Worm (Caenorhabditis elegans) whole organism, L4 larva: ENCODE results near the gene ZC443.4.

Experiments used
- hlh-30 ChIP-seq: sonication (generic microtip); optimal IDR thresholded peaks from 2 replicates; lab custom pipeline; 2017; ENCODE audit warnings: antibody characterized with exemption, mild to moderate bottlenecking, missing genetic modification characterization, missing compliant biosample characterization; ENCODE audit not compliant: insufficient read depth
- lsy-2 ChIP-seq, 2 experiments: fragments of 150-350 bp in 1 of 2; sonication (generic microtip) in 1 of 2; optimal IDR thresholded peaks; 2 replicates each; lab custom pipeline; 2014 to 2017; ENCODE audit warnings: missing biosample characterization in 2 of 2, missing genetic modification characterization in 2 of 2
- nhr-237 ChIP-seq: sonication (generic microtip); optimal IDR thresholded peaks from 2 replicates; lab custom pipeline; 2017; ENCODE audit warnings: missing biosample characterization, missing genetic modification characterization

- TF ChIP-seq hlh-30 (no peak), lsy-2 (tag; optimal IDR thresholded peaks at IDR 0.05; lab: Kevin White, UChicago) (no peak), nhr-237 (no peak)
Measured at ce11 chrV:12768946-12769345, 50.7 kb downstream of the ZC443.4 start, which contains the start of gene srt-43.
